Fruit fly (Drosophila melanogaster) whole organism: Measurements from ENCODE around the gene CG16863.

Experiments used
- CG8478 ChIP-seq: fragments of >200 bp; optimal IDR thresholded peaks from 2 replicates; lab custom pipeline; 2018; ENCODE audit warnings: inconsistent platforms
- Dll ChIP-seq: fragments of >200 bp; optimal IDR thresholded peaks from 2 replicates; lab custom pipeline; 2017
- EcR ChIP-seq, 2 experiments: fragments of >200 bp; optimal IDR thresholded peaks; 2 replicates each; lab custom pipeline; 2017; ENCODE audit warnings: missing biosample characterization in 2 of 2, missing genetic modification characterization in 2 of 2, missing genetic modification reagents in 2 of 2
- pan ChIP-seq: fragments of >200 bp; optimal IDR thresholded peaks from 2 replicates; lab custom pipeline; 2017
- psq ChIP-seq: fragments of >200 bp; optimal IDR thresholded peaks from 2 replicates; lab custom pipeline; 2017
- usp ChIP-seq: fragments of >200 bp; optimal IDR thresholded peaks from 2 replicates; lab custom pipeline; 2017; ENCODE audit warnings: missing biosample characterization, missing genetic modification characterization, mixed read lengths

Gene CG16863

DNA sequence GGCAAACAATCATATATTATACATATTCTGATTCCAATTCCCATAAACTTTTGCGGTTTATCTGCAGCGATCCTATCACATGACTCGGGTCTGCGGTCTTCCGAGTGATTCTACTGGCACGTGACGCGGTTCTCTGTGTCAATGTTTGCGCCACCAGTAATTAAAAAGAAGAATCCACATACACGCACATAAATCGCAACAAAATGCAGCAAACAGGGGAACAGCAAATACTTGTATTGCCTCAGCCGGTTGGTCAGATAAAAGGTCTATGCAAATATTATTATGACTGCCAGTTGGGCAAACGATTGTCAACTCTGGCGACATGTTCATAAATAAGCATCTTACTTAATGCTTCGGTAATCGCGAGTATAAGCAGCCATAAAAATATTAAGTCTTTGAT, 17.2 kb downstream of the CG16863 start:
- no peak for TF ChIP-seq psq (lab: Kevin White, UChicago)
- TF ChIP-seq CG8478 (lab: Kevin White, UChicago), result no peak
- TF ChIP-seq pan (lab: Kevin White, UChicago), result no peak
- TF ChIP-seq usp (GFP tag; lab: Kevin White, UChicago), result no peak

dm6 chr2L:13811323-13811722, 20.6 kb downstream of the CG16863 start, which contains the start of the genes Adat1 and CG16865:
TSS of gene Adat1 (minus strand) at chr2L:13811474.
TSS of gene CG16865 (plus strand) at chr2L:13811522.
- TF ChIP-seq psq (lab: Kevin White, UChicago), result no peak
- TF ChIP-seq pan (lab: Kevin White, UChicago), result no peak
- no peak for TF ChIP-seq EcR (GFP tag; optimal IDR thresholded peaks at IDR 0.05; lab: Kevin White, UChicago)

DNA sequence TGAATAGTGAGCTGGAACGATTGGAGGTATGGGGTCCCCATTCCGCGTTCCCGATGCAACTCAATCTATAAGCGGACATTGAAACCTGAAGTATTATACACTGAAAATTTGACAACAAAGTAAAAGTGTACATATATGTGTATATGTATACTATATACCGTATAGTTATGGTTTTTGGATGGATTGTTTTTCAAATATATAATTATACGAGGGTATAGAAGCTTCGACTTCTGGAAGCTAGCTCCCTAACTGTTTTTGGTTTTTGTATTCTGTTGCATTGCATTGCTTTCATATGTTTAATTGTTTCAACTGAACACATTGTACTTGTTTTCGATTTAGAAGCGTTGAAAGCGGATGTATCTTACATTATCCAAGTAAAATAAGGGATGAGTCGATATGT, 22.4 kb downstream of the CG16863 start, which contains the start of gene CG16888:
TSS of gene CG16888 (minus strand) at position 101 of the 400 bp plus-strand sequence.
- TF ChIP-seq CG8478 (lab: Kevin White, UChicago) (no peak), usp (GFP tag; lab: Kevin White, UChicago) (no peak), pan (lab: Kevin White, UChicago) (no peak), EcR (GFP tag; optimal IDR thresholded peaks at IDR 0.05; lab: Kevin White, UChicago) (no peak), Dll (no peak), psq (lab: Kevin White, UChicago) (no peak)

DNA sequence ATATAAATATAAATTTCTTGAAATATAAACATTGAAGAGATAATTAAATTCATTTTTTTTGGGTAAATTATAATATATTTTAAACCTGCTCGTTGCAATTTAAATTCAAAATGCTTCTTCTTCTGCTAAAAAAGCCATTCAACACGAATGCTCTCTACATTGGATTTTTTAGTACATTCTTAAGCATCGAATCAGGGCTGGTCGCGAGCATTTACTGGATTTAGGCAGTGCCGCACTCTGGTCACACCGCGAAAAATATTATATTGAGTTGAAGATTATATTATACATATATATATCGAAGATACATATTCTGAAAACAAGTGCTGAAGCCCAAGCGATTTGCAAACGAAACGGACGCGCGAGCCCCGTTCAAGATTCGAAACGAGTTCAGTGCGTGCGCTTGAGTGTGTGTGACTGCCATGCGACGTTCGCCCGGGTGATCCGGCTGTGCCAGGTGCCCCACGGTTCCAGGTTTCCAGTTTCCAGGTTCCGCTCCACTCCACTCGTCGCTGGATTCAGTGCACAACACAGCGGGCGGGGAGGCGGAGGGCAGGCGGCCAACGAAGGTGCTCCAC, 22.9 kb downstream of the CG16863 start, which contains the start of gene Sos:
TSS of gene Sos (plus strand) at position 213 of the 575 bp plus-strand sequence.
- TF ChIP-seq pan (lab: Kevin White, UChicago) (no peak), Dll (no peak), usp (GFP tag; lab: Kevin White, UChicago) (no peak), psq (lab: Kevin White, UChicago) (no peak), EcR (GFP tag; optimal IDR thresholded peaks at IDR 0.05; lab: Kevin White, UChicago) (no peak), CG8478 (lab: Kevin White, UChicago) (no peak)

DNA sequence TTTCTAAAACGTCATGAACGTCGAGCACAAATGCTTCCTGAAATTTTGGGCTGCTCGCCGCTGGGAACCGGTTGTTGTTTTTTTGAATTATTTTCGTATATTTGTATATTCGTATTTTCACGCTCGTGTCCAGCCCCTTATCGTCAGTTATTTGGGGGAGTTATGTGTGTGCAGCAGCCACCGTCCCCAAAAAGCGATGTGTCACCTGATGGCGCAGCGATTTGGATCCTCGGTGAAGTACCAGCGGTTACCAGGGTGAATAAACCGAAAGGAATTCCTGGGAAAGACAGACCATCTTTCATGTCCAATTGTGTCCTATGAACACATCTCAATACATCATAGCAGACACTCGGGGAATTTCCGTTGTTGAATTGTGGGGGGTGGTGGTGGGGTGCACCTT, 29.4 kb downstream of the CG16863 start:
- no peak for TF ChIP-seq EcR (GFP tag; optimal IDR thresholded peaks at IDR 0.05; lab: Kevin White, UChicago)
- TF ChIP-seq Dll, result no peak
- no peak for TF ChIP-seq usp (GFP tag; lab: Kevin White, UChicago)
- TF ChIP-seq psq (lab: Kevin White, UChicago), result no peak
- no peak for TF ChIP-seq CG8478 (lab: Kevin White, UChicago)
- no peak for TF ChIP-seq pan (lab: Kevin White, UChicago)

- TF ChIP-seq Dll (no peak), CG8478 (lab: Kevin White, UChicago) (no peak)
Measured at dm6 chr2L:13820948-13821347, 30.2 kb downstream of the CG16863 start, which contains the start of gene b. TSS of gene b (plus strand) at chr2L:13821248.

DNA sequence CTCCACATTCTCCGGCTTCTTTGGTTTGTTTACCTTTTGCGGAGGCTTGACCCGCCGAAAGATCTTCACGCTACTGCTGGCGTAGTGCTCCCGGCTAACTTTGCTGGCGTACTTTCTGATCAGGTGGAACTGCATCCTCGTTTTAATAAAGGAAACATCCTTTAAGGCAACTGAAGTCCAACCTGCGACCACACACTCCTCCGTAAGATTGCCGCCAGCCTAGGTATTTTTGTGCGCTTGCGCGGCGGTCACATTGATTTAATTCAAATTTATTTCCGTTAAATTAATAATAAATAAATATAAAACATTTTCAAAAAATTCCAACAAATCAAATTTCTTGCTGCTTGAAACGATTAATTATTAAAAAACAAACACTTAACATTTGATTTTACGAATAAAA, 36.8 kb downstream of the CG16863 start, which contains the start of gene PolG1:
TSS of gene PolG1 (minus strand) at position 216 of the 400 bp plus-strand sequence.
- TF ChIP-seq psq (lab: Kevin White, UChicago) (no peak), pan (lab: Kevin White, UChicago) (no peak), EcR (GFP tag; optimal IDR thresholded peaks at IDR 0.05; lab: Kevin White, UChicago) (no peak), CG8478 (lab: Kevin White, UChicago) (no peak), usp (GFP tag; lab: Kevin White, UChicago) (no peak), Dll (no peak)

dm6 chr2L:13829540-13829939, 38.8 kb downstream of the CG16863 start, which contains the start of the genes Arpc1 and Orc5:
TSS of gene Arpc1 (minus strand) at chr2L:13829741.
TSS of gene Orc5 (plus strand) at chr2L:13829837.
- TF ChIP-seq CG8478 (lab: Kevin White, UChicago) (no peak), usp (GFP tag; lab: Kevin White, UChicago) (no peak), EcR (GFP tag; optimal IDR thresholded peaks at IDR 0.05; lab: Kevin White, UChicago) (no peak)

DNA sequence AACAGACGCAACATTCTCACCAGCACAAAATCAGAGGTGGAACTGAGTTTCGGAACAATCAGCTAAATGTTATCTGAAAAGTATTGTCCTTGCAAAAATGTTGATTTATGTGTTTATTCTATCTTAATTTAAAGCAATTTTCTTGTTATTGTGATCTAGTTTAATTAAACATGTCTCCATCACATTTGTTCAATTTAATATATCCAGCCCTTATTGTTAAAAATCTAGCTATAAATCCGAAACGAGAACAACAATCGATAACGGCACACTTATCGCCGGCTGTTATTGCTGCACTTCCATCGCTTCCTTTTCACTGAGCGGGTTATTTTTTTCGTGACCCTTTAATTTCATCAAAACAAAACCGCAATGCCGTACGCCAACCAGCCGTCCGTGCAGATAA, 42.3 kb downstream of the CG16863 start, which contains the start of the genes GatC, PolG2 and Polr2C:
TSS of gene GatC (minus strand) at position 48 of the 400 bp plus-strand sequence.
TSS of gene PolG2 (minus strand) at position 48 of the 400 bp plus-strand sequence.
TSS of gene Polr2C (plus strand) at position 280 of the 400 bp plus-strand sequence.
- TF ChIP-seq psq (lab: Kevin White, UChicago) (no peak), EcR (GFP tag; optimal IDR thresholded peaks at IDR 0.05; lab: Kevin White, UChicago) (no peak), pan (lab: Kevin White, UChicago) (no peak), Dll (no peak), CG8478 (lab: Kevin White, UChicago) (no peak), usp (GFP tag; lab: Kevin White, UChicago) (no peak)

DNA sequence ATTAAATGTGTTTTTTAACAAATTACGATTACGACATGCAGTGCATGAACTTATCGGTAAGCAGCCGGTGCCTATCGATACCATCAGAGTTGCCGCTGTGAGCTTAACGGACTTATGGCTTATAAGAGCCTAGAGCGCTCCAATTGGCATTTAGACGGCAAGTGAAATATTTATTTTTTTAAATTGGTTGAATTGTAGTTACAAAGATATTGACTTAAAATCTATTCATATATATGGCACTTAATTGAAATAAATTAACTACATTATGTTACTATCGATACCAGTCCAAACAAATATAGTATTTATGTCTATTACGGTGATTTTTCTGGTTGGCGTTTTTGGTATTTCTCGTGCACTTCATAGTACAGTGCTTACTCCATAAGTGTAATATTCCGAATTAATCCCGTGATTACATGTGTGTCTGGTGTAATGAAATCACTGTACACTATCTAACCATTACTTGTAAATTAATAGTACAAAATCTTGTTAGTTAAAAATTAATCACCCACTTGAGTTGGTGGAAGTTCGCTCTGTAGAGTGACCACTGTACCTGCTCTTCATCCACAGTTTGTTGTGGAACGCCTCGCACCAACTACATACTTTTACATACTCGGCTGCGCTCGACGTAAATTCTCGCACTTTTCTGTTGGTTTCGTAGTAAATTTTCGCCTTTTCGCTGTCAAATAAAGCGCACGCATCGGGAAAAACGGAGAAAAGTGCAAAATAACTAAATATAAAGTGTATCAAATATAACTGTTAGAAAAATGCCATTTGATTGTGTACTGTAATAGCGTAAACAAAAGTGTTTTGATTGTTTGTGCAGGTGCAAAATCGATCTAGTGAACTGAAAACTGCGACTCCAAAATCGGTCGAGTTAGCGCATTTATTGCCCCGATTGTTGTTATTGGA, 44.5 kb downstream of the CG16863 start, which contains the start of the genes mRpS23 and CenG1A:
TSS of gene mRpS23 (minus strand) at position 71 of the 909 bp plus-strand sequence.
TSS of gene CenG1A (plus strand) at position 563 of the 909 bp plus-strand sequence.
- TF ChIP-seq usp (GFP tag; lab: Kevin White, UChicago), result no peak
- TF ChIP-seq psq (lab: Kevin White, UChicago), result no peak
- no peak for TF ChIP-seq pan (lab: Kevin White, UChicago)

dm6 chr2L:13835959-13836358, 45.2 kb downstream of the CG16863 start:
- TF ChIP-seq pan (lab: Kevin White, UChicago) (no peak), psq (lab: Kevin White, UChicago) (no peak), usp (GFP tag; lab: Kevin White, UChicago) (no peak), EcR (GFP tag; optimal IDR thresholded peaks at IDR 0.05; lab: Kevin White, UChicago) (no peak), Dll (no peak), CG8478 (lab: Kevin White, UChicago) (no peak)
